Fruit fly (Drosophila melanogaster): ENCODE measurements around the gene CG42342.

DNA sequence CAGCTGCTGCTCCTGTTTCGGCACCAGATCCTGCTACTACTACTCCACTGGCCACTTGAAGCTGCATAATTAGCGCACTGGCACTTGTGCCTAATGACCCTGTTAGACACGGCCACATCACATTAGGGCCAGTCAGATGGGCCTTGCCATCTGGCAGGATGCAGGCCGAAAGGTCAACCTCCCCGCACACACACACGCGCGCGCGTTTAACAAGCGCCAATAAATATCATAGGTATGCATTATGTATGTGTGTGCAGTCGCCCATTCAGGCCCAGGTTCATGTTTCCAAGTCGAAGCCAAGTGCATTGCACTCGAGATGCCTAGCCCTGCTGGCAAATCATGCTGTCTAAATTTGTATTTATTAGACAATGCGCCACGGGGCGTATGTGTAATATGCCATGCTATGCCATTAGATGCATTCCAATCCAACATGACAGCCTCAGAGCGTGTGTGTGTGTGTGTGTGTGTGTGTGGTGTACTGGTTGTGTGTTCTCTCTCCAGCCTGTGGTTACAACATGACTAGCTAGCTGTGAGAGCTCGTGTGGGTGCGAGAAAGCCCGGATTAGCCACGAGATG is 36.4 kb downstream of the CG42342 start:
- no peak for TF ChIP-seq Hr96 (GFP tag; optimal IDR thresholded peaks at IDR 0.05)
- no peak for TF ChIP-seq CG14711 (tag; optimal IDR thresholded peaks at IDR 0.05)
- no peak for TF ChIP-seq CG7101 (tag; optimal IDR thresholded peaks at IDR 0.05)
- no peak for TF ChIP-seq Crg-1 (GFP tag; optimal IDR thresholded peaks at IDR 0.05)
- no peak for TF ChIP-seq kay (GFP tag; ENCODE audit: borderline replicate concordance)
- no peak for TF ChIP-seq CG33017 (tag; optimal IDR thresholded peaks at IDR 0.05)
- no peak for TF ChIP-seq tj (GFP tag; optimal IDR thresholded peaks at IDR 0.05)
